Worm (Caenorhabditis elegans): ENCODE data around the gene Y37D8A.5.

Y37D8A.5 gene

ce11 chrIII:12880704-12881103, 25.4 kb upstream of the Y37D8A.5 start:
- TF ChIP-seq lin-39 (tag; optimal IDR thresholded peaks at IDR 0.05), result no peak
- TF ChIP-seq unc-98 (GFP tag; IDR thresholded peaks at IDR 0.05), result no peak
- no peak for TF ChIP-seq nhr-237 (tag; optimal IDR thresholded peaks at IDR 0.05)
- TF ChIP-seq nhr-85 (tag), result no peak
- TF ChIP-seq ceh-63 (GFP tag; optimal IDR thresholded peaks at IDR 0.05), result no peak
- no peak for TF ChIP-seq mef-2 (tag; optimal IDR thresholded peaks at IDR 0.05)
- TF ChIP-seq ceh-88 (GFP tag; IDR thresholded peaks at IDR 0.05), result no peak
- no peak for TF ChIP-seq nhr-76 (tag; optimal IDR thresholded peaks at IDR 0.05)
- no peak for TF ChIP-seq jun-1 (tag; optimal IDR thresholded peaks at IDR 0.05)
- TF ChIP-seq nhr-71 (tag; optimal IDR thresholded peaks at IDR 0.05), result no peak

- no peak for TF ChIP-seq hlh-17 (GFP tag; optimal IDR thresholded peaks at IDR 0.05; ENCODE audit: borderline replicate concordance)
- TF ChIP-seq unc-98 (GFP tag; IDR thresholded peaks at IDR 0.05), result 0 out of 2 replicates have a peak, but pooled peaks have one; percentile 13
These were observed 22.4 kb upstream of the Y37D8A.5 start, which contains the start of the genes cec-7 and enu-3.5 for ce11 chrIII:12877527-12878234. cec-7 (minus strand) TSS chrIII:12877577. enu-3.5 (plus strand) TSS chrIII:12878196.

ce11 chrIII:12875653-12876052, 20.4 kb upstream of the Y37D8A.5 start:
- TF ChIP-seq snpc-4 (tag; optimal IDR thresholded peaks at IDR 0.05) (no peak), tlp-1 (tag; optimal IDR thresholded peaks at IDR 0.05) (no peak), ces-1 (GFP tag; optimal IDR thresholded peaks at IDR 0.05) (no peak), pag-3 (tag; optimal IDR thresholded peaks at IDR 0.05; ENCODE audit: borderline replicate concordance, insufficient read depth) (no peak), nhr-90 (tag; optimal IDR thresholded peaks at IDR 0.05; ENCODE audit: poor library complexity) (no peak), fkh-10 (GFP tag; optimal IDR thresholded peaks at IDR 0.05) (no peak)

- TF ChIP-seq Y116A8C.19 (tag; optimal IDR thresholded peaks at IDR 0.05; ENCODE audit: borderline replicate concordance) (no peak), nhr-47 (tag; optimal IDR thresholded peaks at IDR 0.05) (peak; percentile 93), ces-1 (GFP tag; optimal IDR thresholded peaks at IDR 0.05) (no peak), elt-2 (tag; optimal IDR thresholded peaks at IDR 0.05) (peak; percentile 61), ets-5 (GFP tag; IDR thresholded peaks at IDR 0.05) (no peak), efl-3 (GFP tag; optimal IDR thresholded peaks at IDR 0.05) (no peak), nhr-20 (tag; optimal IDR thresholded peaks at IDR 0.05) (peak; percentile 89), ceh-82 (tag; optimal IDR thresholded peaks at IDR 0.05) (peak; percentile 90 to 91 (median 91)), lin-39 (tag; optimal IDR thresholded peaks at IDR 0.05) (peak; percentile 69), dpl-1 (GFP tag; optimal IDR thresholded peaks at IDR 0.05) (peak; percentile 80 to 89 (median 87)), sup-37 (GFP tag; optimal IDR thresholded peaks at IDR 0.05) (peak; percentile 49), fos-1 (tag; optimal IDR thresholded peaks at IDR 0.05) (peak; percentile 83), alr-1 (tag; optimal IDR thresholded peaks at IDR 0.05; ENCODE audit: borderline replicate concordance) (no peak), tlp-1 (tag; optimal IDR thresholded peaks at IDR 0.05) (no peak), nhr-28 (tag; optimal IDR thresholded peaks at IDR 0.05) (no peak), snpc-4 (tag; optimal IDR thresholded peaks at IDR 0.05) (peak; percentile 70), C04F5.9 (tag; optimal IDR thresholded peaks at IDR 0.05) (peak; percentile 80), nhr-12 (tag; optimal IDR thresholded peaks at IDR 0.05) (no peak), aly-2 (tag; optimal IDR thresholded peaks at IDR 0.05) (peak; percentile 11), nhr-76 (tag; optimal IDR thresholded peaks at IDR 0.05) (no peak), jun-1 (tag; optimal IDR thresholded peaks at IDR 0.05) (peak; percentile 54), grh-1 (GFP tag; IDR thresholded peaks at IDR 0.05) (peak; percentile 78), nhr-71 (tag; optimal IDR thresholded peaks at IDR 0.05) (peak; percentile 94), mdl-1 (tag; optimal IDR thresholded peaks at IDR 0.05) (peak in 1 of 2 experiments; percentile 71), fkh-8 (tag; optimal IDR thresholded peaks at IDR 0.05) (peak; percentile 87), vab-15 (tag; optimal IDR thresholded peaks at IDR 0.05) (no peak), ceh-8 (GFP tag; optimal IDR thresholded peaks at IDR 0.05) (peak; percentile 70), sptf-1 (tag; optimal IDR thresholded peaks at IDR 0.05) (no peak), tbx-2 (tag; optimal IDR thresholded peaks at IDR 0.05) (peak; percentile 92), lin-14 (GFP tag; optimal IDR thresholded peaks at IDR 0.05) (peak; percentile 87), zip-4 (GFP tag; optimal IDR thresholded peaks at IDR 0.05) (peak; percentile 71), skn-1 (tag; optimal IDR thresholded peaks at IDR 0.05) (peak; percentile 88), lin-15B (tag; optimal IDR thresholded peaks at IDR 0.05) (peak; percentile 82)
These were observed 19.3 kb upstream of the Y37D8A.5 start, which contains the start of the genes mrg-1 and spcs-2 for ce11 chrIII:12874606-12875066. mrg-1 (minus strand) TSS chrIII:12874656. spcs-2 (plus strand) TSS chrIII:12875031.
